Worm (Caenorhabditis elegans): ENCODE measurements around the gene npp-23.

DNA sequence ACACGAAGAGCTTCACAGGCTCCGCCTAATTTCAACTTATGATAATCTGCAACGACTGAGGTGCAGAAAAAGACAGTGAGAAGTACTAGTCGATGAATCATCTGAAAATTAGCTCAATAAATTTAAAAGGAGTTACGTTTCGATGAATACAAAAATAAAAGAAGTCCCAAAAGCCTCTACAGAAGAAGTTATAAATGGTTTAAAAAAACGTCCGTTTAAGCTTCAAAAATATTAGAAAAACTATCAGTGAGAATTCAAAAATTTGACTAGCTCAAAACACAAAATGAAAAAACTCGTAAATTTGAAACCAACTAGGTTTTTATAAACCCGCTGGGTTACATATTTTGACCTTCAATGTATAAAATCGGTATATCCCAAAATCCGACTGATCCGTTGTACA is 13.5 kb downstream of the npp-23 start, which contains the start of gene T11B7.5:
- TF ChIP-seq T26A5.8 (tag; optimal IDR thresholded peaks at IDR 0.05): no peak
- no peak for TF ChIP-seq ztf-6 (GFP tag; IDR thresholded peaks at IDR 0.05)
